Worm (Caenorhabditis elegans) whole organism, mixed stage, embryonic: ENCODE results near the gene Y53G8B.2.

Experiments used
- M03D4.4 ChIP-seq: sonication (generic microtip); optimal IDR thresholded peaks from 2 replicates; lab custom pipeline; 2017; ENCODE audit warnings: mild to moderate bottlenecking, missing genetic modification characterization, missing compliant biosample characterization
- bed-3 ChIP-seq: fragments of 200-800 bp; sonication (Bioruptor generic); optimal IDR thresholded peaks from 3 replicates; lab custom pipeline; 2018; ENCODE audit warnings: mild to moderate bottlenecking, missing genetic modification characterization, moderate library complexity, missing compliant biosample characterization
- ceh-39 ChIP-seq: fragments of 150-350 bp; optimal IDR thresholded peaks from 2 replicates; lab custom pipeline; 2014; ENCODE audit warnings: missing biosample characterization, missing genetic modification characterization
- ceh-43 ChIP-seq: fragments of 200-800 bp; sonication (Bioruptor generic); optimal IDR thresholded peaks from 2 replicates; lab custom pipeline; 2018; ENCODE audit warnings: mild to moderate bottlenecking, missing genetic modification characterization, moderate library complexity, missing compliant biosample characterization
- ceh-83 ChIP-seq: fragments of 200-800 bp; sonication (Bioruptor generic); optimal IDR thresholded peaks from 2 replicates; lab custom pipeline; 2018; ENCODE audit warnings: mild to moderate bottlenecking, missing genetic modification characterization, missing compliant biosample characterization
- ces-1 ChIP-seq: fragments of 150-350 bp; optimal IDR thresholded peaks from 2 replicates; lab custom pipeline; 2014; ENCODE audit warnings: missing biosample characterization, missing genetic modification reagents, missing genetic modification characterization
- drap-1 ChIP-seq: fragments of 200-800 bp; sonication (Bioruptor generic); optimal IDR thresholded peaks from 3 replicates; lab custom pipeline; 2018; ENCODE audit warnings: mild to moderate bottlenecking, missing genetic modification characterization, missing compliant biosample characterization
- elt-1 ChIP-seq: sonication (generic microtip); optimal IDR thresholded peaks from 2 replicates; lab custom pipeline; 2017; ENCODE audit warnings: missing genetic modification characterization, mild to moderate bottlenecking, missing compliant biosample characterization, antibody characterized with exemption, moderate library complexity, borderline replicate concordance; ENCODE audit not compliant: insufficient read depth
- elt-3 ChIP-seq: fragments of 150-350 bp; optimal IDR thresholded peaks from 2 replicates; lab custom pipeline; 2014; ENCODE audit warnings: missing biosample characterization, missing genetic modification characterization
- flh-1 ChIP-seq: fragments of 200-800 bp; sonication (Bioruptor generic); optimal IDR thresholded peaks from 2 replicates; lab custom pipeline; 2018; ENCODE audit warnings: mild to moderate bottlenecking, missing genetic modification characterization, moderate library complexity, missing compliant biosample characterization
- ham-2 ChIP-seq: fragments of 200-800 bp; sonication (Bioruptor generic); optimal IDR thresholded peaks from 2 replicates; lab custom pipeline; 2018; ENCODE audit warnings: mild to moderate bottlenecking, missing genetic modification characterization, missing compliant biosample characterization
- hlh-1 ChIP-seq: fragments of 150-350 bp; optimal IDR thresholded peaks from 2 replicates; lab custom pipeline; 2014; ENCODE audit warnings: missing biosample characterization, missing genetic modification reagents, missing genetic modification characterization
- lin-32 ChIP-seq: fragments of 200-800 bp; sonication (Bioruptor generic); optimal IDR thresholded peaks from 2 replicates; lab custom pipeline; 2018; ENCODE audit warnings: mild to moderate bottlenecking, missing genetic modification characterization, missing compliant biosample characterization
- lsy-2 ChIP-seq: fragments of 150-350 bp; optimal IDR thresholded peaks from 2 replicates; lab custom pipeline; 2014; ENCODE audit warnings: missing biosample characterization, missing genetic modification characterization
- mab-5 ChIP-seq: fragments of 150-350 bp; optimal IDR thresholded peaks from 2 replicates; lab custom pipeline; 2014; ENCODE audit warnings: missing biosample characterization, missing genetic modification characterization
- mep-1 ChIP-seq: fragments of 150-350 bp; optimal IDR thresholded peaks from 2 replicates; lab custom pipeline; 2017; ENCODE audit warnings: missing biosample characterization, missing genetic modification reagents, missing genetic modification characterization, inconsistent platforms
- mls-2 ChIP-seq: sonication (generic microtip); optimal IDR thresholded peaks from 2 replicates; lab custom pipeline; 2016; ENCODE audit warnings: mild to moderate bottlenecking, missing genetic modification characterization, moderate library complexity, missing compliant biosample characterization
- nhr-12 ChIP-seq: fragments of 150-350 bp; optimal IDR thresholded peaks from 2 replicates; lab custom pipeline; 2014; ENCODE audit warnings: missing biosample characterization, missing genetic modification characterization
- nhr-2 ChIP-seq: fragments of 150-350 bp; optimal IDR thresholded peaks from 2 replicates; lab custom pipeline; 2014; ENCODE audit warnings: missing biosample characterization, missing genetic modification characterization
- nhr-237 ChIP-seq: fragments of 150-350 bp; optimal IDR thresholded peaks from 2 replicates; lab custom pipeline; 2014; ENCODE audit warnings: missing biosample characterization, missing genetic modification characterization
- nhr-28 ChIP-seq: fragments of 150-350 bp; optimal IDR thresholded peaks from 2 replicates; lab custom pipeline; 2014; ENCODE audit warnings: missing biosample characterization, missing genetic modification characterization
- nhr-76 ChIP-seq: sonication (generic microtip); optimal IDR thresholded peaks from 2 replicates; lab custom pipeline; 2017; ENCODE audit warnings: missing biosample characterization, missing genetic modification characterization
- pha-4 ChIP-seq: fragments of 150-350 bp; optimal IDR thresholded peaks from 2 replicates; lab custom pipeline; 2018; ENCODE audit warnings: missing biosample characterization, missing genetic modification reagents, missing genetic modification characterization
- sem-2 ChIP-seq: fragments of 200-800 bp; sonication (Bioruptor generic); optimal IDR thresholded peaks from 2 replicates; lab custom pipeline; 2018; ENCODE audit warnings: mild to moderate bottlenecking, missing genetic modification characterization, missing compliant biosample characterization
- snpc-4 ChIP-seq: fragments of 150-350 bp; optimal IDR thresholded peaks from 2 replicates; lab custom pipeline; 2014; ENCODE audit warnings: missing biosample characterization, missing genetic modification characterization
- sptf-1 ChIP-seq: sonication (generic microtip); optimal IDR thresholded peaks from 2 replicates; lab custom pipeline; 2017; ENCODE audit warnings: mild to moderate bottlenecking, missing genetic modification characterization, moderate library complexity, missing compliant biosample characterization
- tbx-8 ChIP-seq: fragments of 200-800 bp; sonication (Bioruptor generic); optimal IDR thresholded peaks from 2 replicates; lab custom pipeline; 2018; ENCODE audit warnings: mild to moderate bottlenecking, missing genetic modification characterization, moderate library complexity, missing compliant biosample characterization
- unc-120 ChIP-seq: sonication (generic microtip); optimal IDR thresholded peaks from 2 replicates; lab custom pipeline; 2017; ENCODE audit warnings: missing genetic modification characterization, missing compliant biosample characterization; ENCODE audit not compliant: poor library complexity, severe bottlenecking
- unc-39 ChIP-seq: fragments of 150-350 bp; optimal IDR thresholded peaks from 2 replicates; lab custom pipeline; 2014; ENCODE audit warnings: missing biosample characterization, missing genetic modification characterization
- unc-62 ChIP-seq: fragments of 150-350 bp; optimal IDR thresholded peaks from 2 replicates; lab custom pipeline; 2014; ENCODE audit warnings: missing biosample characterization, missing genetic modification reagents, missing genetic modification characterization
- zip-8 ChIP-seq: fragments of 150-350 bp; optimal IDR thresholded peaks from 2 replicates; lab custom pipeline; 2014; ENCODE audit warnings: missing biosample characterization, missing genetic modification characterization

The Y53G8B.2 gene

ce11 chrIII:3103905-3104360 is at the start of gene Y53G8B.2:
Gene Y53G8B.2, minus strand, starts transcription at chrIII:3103955.
- TF ChIP-seq snpc-4 (tag; lab: Kevin White, UChicago) (no peak), ceh-43 (no peak), bed-3 (GFP tag; lab: Kevin White, UChicago) (no peak), pha-4 (no peak), mab-5 (no peak), flh-1 (GFP tag; lab: Kevin White, UChicago) (no peak), nhr-28 (tag; lab: Kevin White, UChicago) (no peak), unc-62 (GFP tag; lab: Kevin White, UChicago) (no peak), ceh-39 (tag; lab: Kevin White, UChicago) (no peak), elt-3 (no peak), zip-8 (tag; lab: Kevin White, UChicago) (no peak), lin-32 (GFP tag; lab: Kevin White, UChicago) (no peak), mep-1 (tag; lab: Kevin White, UChicago) (no peak)

- TF ChIP-seq ceh-83 (GFP tag; lab: Kevin White, UChicago) (no peak), drap-1 (GFP tag; lab: Kevin White, UChicago) (no peak), ceh-39 (tag; lab: Kevin White, UChicago) (no peak), ham-2 (GFP tag; lab: Kevin White, UChicago) (no peak), nhr-28 (tag; lab: Kevin White, UChicago) (no peak), sem-2 (GFP tag; lab: Kevin White, UChicago) (no peak), pha-4 (no peak), ceh-43 (no peak), elt-3 (no peak), sptf-1 (tag; lab: Kevin White, UChicago) (no peak), unc-39 (no peak), lin-32 (GFP tag; lab: Kevin White, UChicago) (no peak), unc-120 (tag; lab: Kevin White, UChicago) (no peak), bed-3 (GFP tag; lab: Kevin White, UChicago) (no peak), nhr-12 (tag; lab: Kevin White, UChicago) (no peak), mab-5 (no peak), tbx-8 (GFP tag; lab: Kevin White, UChicago) (no peak), mls-2 (tag; lab: Kevin White, UChicago) (no peak), M03D4.4 (tag; lab: Kevin White, UChicago) (no peak)
Observed at ce11 chrIII:3152848-3153247, 49.1 kb upstream of the Y53G8B.2 start, which contains the start of gene C44B11.6. Gene C44B11.6, plus strand, starts transcription at chrIII:3153148.

ce11 chrIII:3143657-3144056 is 39.9 kb upstream of the Y53G8B.2 start, which contains the start of gene C44B11.4:
Gene C44B11.4, minus strand, starts transcription at chrIII:3143757.
- TF ChIP-seq elt-1 (tag; lab: Kevin White, UChicago), result no peak
- TF ChIP-seq lin-32 (GFP tag; lab: Kevin White, UChicago), result no peak
- no peak for TF ChIP-seq mls-2 (tag; lab: Kevin White, UChicago)
- no peak for TF ChIP-seq M03D4.4 (tag; lab: Kevin White, UChicago)
- TF ChIP-seq elt-3, result no peak
- TF ChIP-seq sem-2 (GFP tag; lab: Kevin White, UChicago), result no peak
- TF ChIP-seq nhr-237, result no peak
- no peak for TF ChIP-seq nhr-2 (tag; lab: Kevin White, UChicago)
- TF ChIP-seq bed-3 (GFP tag; lab: Kevin White, UChicago), result no peak
- no peak for TF ChIP-seq ceh-43
- no peak for TF ChIP-seq ceh-39 (tag; lab: Kevin White, UChicago)
- no peak for TF ChIP-seq nhr-76 (tag; lab: Kevin White, UChicago)
- no peak for TF ChIP-seq sptf-1 (tag; lab: Kevin White, UChicago)
- no peak for TF ChIP-seq flh-1 (GFP tag; lab: Kevin White, UChicago)
- TF ChIP-seq ceh-83 (GFP tag; lab: Kevin White, UChicago), result no peak
- no peak for TF ChIP-seq nhr-28 (tag; lab: Kevin White, UChicago)
- no peak for TF ChIP-seq hlh-1

ce11 chrIII:3142078-3142477 is 38.3 kb upstream of the Y53G8B.2 start:
- TF ChIP-seq elt-1 (tag; lab: Kevin White, UChicago), result no peak
- TF ChIP-seq ham-2 (GFP tag; lab: Kevin White, UChicago), result no peak
- TF ChIP-seq nhr-237, result no peak
- no peak for TF ChIP-seq hlh-1
- no peak for TF ChIP-seq mep-1 (tag; lab: Kevin White, UChicago)
- no peak for TF ChIP-seq drap-1 (GFP tag; lab: Kevin White, UChicago)
- TF ChIP-seq bed-3 (GFP tag; lab: Kevin White, UChicago), result no peak
- no peak for TF ChIP-seq nhr-76 (tag; lab: Kevin White, UChicago)
- TF ChIP-seq ces-1 (GFP tag; lab: Kevin White, UChicago), result no peak
- no peak for TF ChIP-seq tbx-8 (GFP tag; lab: Kevin White, UChicago)
- no peak for TF ChIP-seq elt-3
- TF ChIP-seq mab-5, result no peak
- no peak for TF ChIP-seq ceh-39 (tag; lab: Kevin White, UChicago)
- TF ChIP-seq lsy-2, result no peak
- no peak for TF ChIP-seq nhr-28 (tag; lab: Kevin White, UChicago)
- TF ChIP-seq sptf-1 (tag; lab: Kevin White, UChicago), result no peak
- no peak for TF ChIP-seq unc-120 (tag; lab: Kevin White, UChicago)
